Fruit fly (Drosophila melanogaster) whole organism, adult: Measurements from ENCODE around the gene CG32262.
A peak's percentile ranks its signal among the peaks of the same experiment; 100 is the strongest.

Source experiments
- CG11617 ChIP-seq: fragments of 200-800 bp; sonication (Bioruptor generic); optimal IDR thresholded peaks from 2 replicates; lab custom pipeline; 2017; ENCODE audit warnings: mild to moderate bottlenecking, missing biosample characterization, missing genetic modification reagents, missing genetic modification characterization
- CG14711 ChIP-seq: fragments of 200-800 bp; sonication (Bioruptor generic); optimal IDR thresholded peaks from 2 replicates; lab custom pipeline; 2018; ENCODE audit warnings: missing biosample characterization, mild to moderate bottlenecking, missing genetic modification characterization, moderate library complexity
- CG1620 ChIP-seq: fragments of 200-800 bp; sonication (Bioruptor generic); optimal IDR thresholded peaks from 2 replicates; lab custom pipeline; 2016; ENCODE audit warnings: missing biosample characterization, missing genetic modification characterization
- CG5204 ChIP-seq: fragments of 200-800 bp; sonication (Bioruptor generic); optimal IDR thresholded peaks from 2 replicates; lab custom pipeline; 2016; ENCODE audit warnings: missing biosample characterization, missing genetic modification characterization
- CG7045 ChIP-seq: fragments of 200-800 bp; sonication (Bioruptor generic); optimal IDR thresholded peaks from 2 replicates; lab custom pipeline; 2017; ENCODE audit warnings: missing biosample characterization, mild to moderate bottlenecking, missing genetic modification characterization
- CG7101 ChIP-seq: fragments of 200-800 bp; sonication (Bioruptor generic); optimal IDR thresholded peaks from 2 replicates; lab custom pipeline; 2018; ENCODE audit warnings: missing biosample characterization, mild to moderate bottlenecking, missing genetic modification characterization, moderate library complexity
- Crg-1 ChIP-seq: fragments of 200-800 bp; sonication (Bioruptor generic); optimal IDR thresholded peaks from 2 replicates; lab custom pipeline; 2016; ENCODE audit warnings: missing biosample characterization, missing genetic modification characterization
- Hr96 ChIP-seq: fragments of 200-800 bp; sonication (Bioruptor generic); optimal IDR thresholded peaks from 2 replicates; lab custom pipeline; 2016; ENCODE audit warnings: missing biosample characterization, missing genetic modification characterization
- cic ChIP-seq: fragments of 200-800 bp; sonication (Bioruptor generic); optimal IDR thresholded peaks from 2 replicates; lab custom pipeline; 2017; ENCODE audit warnings: missing biosample characterization, mild to moderate bottlenecking, missing genetic modification characterization, moderate library complexity
- kay ChIP-seq: fragments of 200-800 bp; sonication (Bioruptor generic); peaks from one replicate; lab custom pipeline; 2016; ENCODE audit warnings: missing biosample characterization, missing genetic modification characterization, borderline replicate concordance
- ovo ChIP-seq: fragments of 200-800 bp; sonication (Bioruptor generic); optimal IDR thresholded peaks from 2 replicates; lab custom pipeline; 2016; ENCODE audit warnings: missing biosample characterization, missing genetic modification characterization

DNA sequence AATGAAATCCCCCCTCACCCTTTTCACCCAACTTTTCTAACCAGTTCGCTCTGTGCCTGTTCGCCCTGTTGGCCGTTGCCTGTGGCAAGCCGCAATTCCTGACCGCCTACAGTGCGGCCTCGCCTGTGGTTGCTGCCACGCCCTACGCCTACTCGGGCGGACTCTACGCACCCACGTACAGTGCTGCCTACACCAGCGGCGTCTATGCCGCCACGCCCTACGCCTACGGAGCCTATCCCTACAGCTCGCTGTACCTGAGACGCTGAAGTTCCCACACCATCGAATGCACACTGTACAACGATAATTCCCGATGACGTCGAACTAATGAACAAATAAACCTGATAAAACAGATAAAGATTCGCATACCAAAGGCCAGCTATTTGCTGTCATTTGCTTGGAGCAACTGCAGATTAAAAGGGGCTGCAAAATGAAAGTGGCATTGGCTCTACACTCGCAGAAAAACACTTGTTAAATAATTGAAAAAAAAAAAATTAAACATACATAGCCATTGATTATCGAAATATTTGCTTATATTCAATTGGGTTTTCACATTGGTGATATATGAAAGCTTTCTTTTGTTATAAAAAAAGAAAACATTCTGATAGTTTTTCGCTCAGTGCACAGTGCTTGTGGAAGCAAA lies 18.8 kb downstream of the CG32262 start:
- TF ChIP-seq Hr96 (GFP tag; lab: Kevin White, UChicago) = no peak
- TF ChIP-seq cic (GFP tag; lab: Kevin White, UChicago) = no peak
- TF ChIP-seq ovo (GFP tag; lab: Kevin White, UChicago) = no peak
- no peak for TF ChIP-seq CG14711 (tag; lab: Kevin White, UChicago)
- no peak for TF ChIP-seq CG1620
- peak; percentile 63 for TF ChIP-seq kay
- TF ChIP-seq CG11617 = no peak
- TF ChIP-seq CG7101 = no peak
- TF ChIP-seq CG5204 = no peak
- TF ChIP-seq Crg-1 = no peak
- no peak for TF ChIP-seq CG7045 (GFP tag; lab: Kevin White, UChicago)
